Worm (Caenorhabditis elegans) whole organism, dauer: ENCODE measurements around the gene ZC376.8.
"Not testable (repeated sequence)": the region's sequence is repeated elsewhere in the genome, so short reads cannot be mapped to it uniquely, and the experiment has no call there.

Experiments
- unc-62 ChIP-seq: sonication (generic microtip); optimal IDR thresholded peaks from 2 replicates; lab custom pipeline; 2017; ENCODE audit warnings: missing biosample characterization, missing genetic modification reagents, missing genetic modification characterization

The ZC376.8 gene

ce11 chrV:14179947-14180346, at the start of gene ZC376.8:
Gene ZC376.8, plus strand, starts transcription at chrV:14180247.
- TF ChIP-seq unc-62 (GFP tag; lab: Kevin White, UChicago) = no peak

DNA sequence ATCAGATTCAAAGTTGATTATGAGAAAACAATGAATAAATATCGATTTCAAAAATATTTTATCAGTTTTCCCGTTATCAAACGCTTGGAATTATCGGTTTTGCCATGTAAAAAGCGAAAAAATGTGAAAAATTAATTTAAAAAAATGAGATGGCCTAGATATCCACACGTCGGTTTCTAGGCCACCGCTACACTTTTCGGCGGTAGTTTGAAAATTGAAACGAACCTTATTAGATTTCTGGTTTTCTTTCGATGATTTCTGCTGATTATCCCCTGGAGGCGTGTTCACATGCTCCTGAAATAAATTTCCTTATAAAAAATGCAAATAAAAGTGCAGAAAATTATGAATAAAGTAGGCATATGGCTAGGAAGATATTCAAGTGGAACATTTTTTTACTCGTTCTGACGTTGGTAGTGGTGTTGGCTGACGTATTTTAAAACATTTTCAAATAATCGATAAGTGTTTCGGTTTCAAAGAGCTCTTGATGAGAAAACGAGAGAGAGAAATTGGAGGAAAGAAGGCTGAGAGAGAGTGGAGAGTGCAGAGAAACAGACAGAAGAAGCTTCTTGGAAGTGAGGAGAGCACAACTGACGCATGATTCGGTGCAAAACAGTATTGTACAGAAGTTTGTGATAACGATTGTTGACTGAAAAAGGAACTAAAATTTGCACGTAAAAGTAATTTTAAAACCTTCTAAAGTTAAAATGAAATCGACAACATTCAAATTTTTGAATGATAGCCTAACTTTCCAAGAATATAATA, 46.9 kb upstream of the ZC376.8 start:
- no peak for TF ChIP-seq unc-62 (GFP tag; lab: Kevin White, UChicago)

DNA sequence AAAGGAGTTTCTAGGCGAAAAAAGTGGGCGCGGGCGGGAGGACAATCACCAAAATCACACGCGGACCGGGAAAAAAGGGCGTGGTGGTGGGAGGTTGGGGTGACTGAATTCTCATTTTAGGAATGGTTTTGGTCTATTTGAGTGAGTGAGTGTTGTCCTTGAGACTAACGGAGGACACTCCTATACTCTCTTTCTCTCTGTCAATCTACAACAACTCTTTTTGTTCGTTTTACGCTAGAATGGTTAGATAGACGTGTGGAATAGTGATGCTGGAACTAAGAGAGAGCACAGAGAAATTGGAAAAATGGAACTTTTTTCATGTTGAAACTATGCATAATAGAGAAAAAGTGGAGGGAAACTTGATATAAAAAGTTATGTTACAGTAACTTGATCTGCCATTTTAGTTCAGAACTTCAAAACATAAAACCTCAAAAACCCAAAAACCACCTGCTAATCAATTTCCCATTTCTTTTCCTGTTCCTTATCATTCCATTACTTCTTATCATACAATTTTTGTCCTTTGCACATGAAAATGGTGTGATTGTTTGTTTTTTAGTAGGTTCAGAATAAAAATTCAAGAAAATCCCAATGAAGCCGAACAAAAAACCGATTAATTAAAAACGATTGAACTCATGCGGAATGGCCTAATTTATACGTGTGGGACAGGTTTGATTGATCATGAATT, 45.1 kb upstream of the ZC376.8 start:
- TF ChIP-seq unc-62 (GFP tag; lab: Kevin White, UChicago) = no peak

ce11 chrV:14136152-14136551, 43.9 kb upstream of the ZC376.8 start:
- TF ChIP-seq unc-62 (GFP tag; lab: Kevin White, UChicago) = no peak

ce11 chrV:14137766-14138165, 42.3 kb upstream of the ZC376.8 start, which contains the start of gene AH10.4:
Gene AH10.4, minus strand, starts transcription at chrV:14137866.
- not testable (repeated sequence) for TF ChIP-seq unc-62 (GFP tag; lab: Kevin White, UChicago)

DNA sequence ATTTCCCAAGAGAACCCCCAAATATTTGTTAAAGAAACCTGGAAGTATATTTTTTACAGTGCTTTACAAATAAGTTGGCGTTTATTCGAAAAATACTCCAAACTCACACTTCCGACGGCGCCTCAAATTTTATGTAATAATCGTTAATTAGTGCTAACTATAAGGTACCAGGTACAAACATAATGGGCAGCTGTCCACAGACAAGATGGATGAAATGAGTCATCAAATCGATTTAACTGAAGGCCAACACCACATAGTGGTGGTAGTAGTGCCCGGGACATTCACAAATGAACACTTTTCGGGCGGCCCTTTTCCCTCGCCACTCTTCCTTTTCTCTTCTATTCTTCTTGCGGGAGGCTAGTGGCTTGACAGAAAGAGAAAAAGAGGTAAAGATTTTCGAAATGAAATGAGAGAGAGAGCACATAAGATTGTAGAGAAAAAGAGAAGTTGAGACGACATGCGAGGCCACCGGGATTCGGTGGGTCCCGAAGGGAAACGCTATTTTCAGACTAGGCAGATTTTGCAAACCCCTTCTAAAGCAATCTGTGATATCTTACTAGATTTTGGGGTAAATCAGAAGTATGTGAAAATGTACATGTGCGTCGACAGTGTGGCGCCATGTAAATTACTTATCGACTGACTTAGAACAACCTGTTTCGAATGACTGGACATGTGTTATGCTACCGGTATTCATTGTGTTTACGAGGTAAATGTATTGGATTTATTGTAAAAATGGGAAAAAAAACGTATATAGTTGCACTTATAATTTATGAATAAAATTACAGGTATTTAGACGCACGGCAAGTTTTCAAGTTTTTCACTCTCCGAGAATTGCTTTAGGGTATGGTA, 40.6 kb upstream of the ZC376.8 start:
- no peak for TF ChIP-seq unc-62 (GFP tag; lab: Kevin White, UChicago)

ce11 chrV:14140733-14141132, 39.3 kb upstream of the ZC376.8 start:
- no peak for TF ChIP-seq unc-62 (GFP tag; lab: Kevin White, UChicago)

- TF ChIP-seq unc-62 (GFP tag; lab: Kevin White, UChicago) = no peak
These were observed 38.2 kb upstream of the ZC376.8 start for ce11 chrV:14141846-14142245.

DNA sequence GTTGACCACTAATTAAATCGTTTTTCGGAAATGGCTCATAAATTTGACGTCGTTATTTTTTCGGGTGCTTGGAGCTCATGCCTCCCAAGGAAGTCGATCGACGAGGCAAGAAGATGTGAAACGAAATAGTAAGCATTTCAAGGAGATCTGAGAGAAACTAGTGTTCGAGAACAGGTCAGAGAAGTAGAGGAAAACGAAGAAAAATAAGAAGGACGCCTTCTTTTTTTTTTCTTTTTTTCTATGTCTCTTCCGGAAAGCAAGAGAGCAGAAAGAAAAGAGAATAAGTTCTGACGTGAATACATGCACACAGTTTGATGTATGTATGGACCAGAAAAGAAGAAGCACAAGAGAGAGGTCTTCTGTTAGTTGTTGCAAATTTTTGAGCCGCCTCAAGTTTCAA, 36.4 kb upstream of the ZC376.8 start:
- TF ChIP-seq unc-62 (GFP tag; lab: Kevin White, UChicago) = no peak

- no peak for TF ChIP-seq unc-62 (GFP tag; lab: Kevin White, UChicago)
These were observed 34.8 kb upstream of the ZC376.8 start, which contains the start of gene par-1 for ce11 chrV:14145267-14145666. Gene par-1, minus strand, starts transcription at chrV:14145367.

DNA sequence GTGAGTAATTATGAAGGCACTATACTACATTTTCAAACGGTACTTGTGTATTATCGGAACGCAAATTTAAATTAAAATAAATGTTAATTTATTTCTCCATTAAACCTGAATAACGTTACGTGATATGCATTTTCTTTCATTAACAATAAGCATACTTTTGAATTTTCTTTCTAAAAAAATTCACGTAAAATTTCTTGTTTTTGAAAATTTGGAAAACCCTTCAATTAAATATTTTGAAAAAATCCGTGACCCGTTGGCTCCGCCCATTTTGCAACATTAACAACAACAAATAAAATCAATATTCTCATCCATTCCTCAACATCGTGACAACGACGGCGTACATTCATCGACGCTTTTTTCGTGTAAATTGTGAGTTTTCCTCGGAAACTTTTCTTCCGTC, 33.8 kb upstream of the ZC376.8 start, which contains the start of gene acs-10:
Gene acs-10 (plus strand): TSS at position 301 of the 400 bp plus-strand sequence.
- no peak for TF ChIP-seq unc-62 (GFP tag; lab: Kevin White, UChicago)

- TF ChIP-seq unc-62 (GFP tag; lab: Kevin White, UChicago) = no peak
These were observed 32.9 kb upstream of the ZC376.8 start for ce11 chrV:14147114-14147513.

DNA sequence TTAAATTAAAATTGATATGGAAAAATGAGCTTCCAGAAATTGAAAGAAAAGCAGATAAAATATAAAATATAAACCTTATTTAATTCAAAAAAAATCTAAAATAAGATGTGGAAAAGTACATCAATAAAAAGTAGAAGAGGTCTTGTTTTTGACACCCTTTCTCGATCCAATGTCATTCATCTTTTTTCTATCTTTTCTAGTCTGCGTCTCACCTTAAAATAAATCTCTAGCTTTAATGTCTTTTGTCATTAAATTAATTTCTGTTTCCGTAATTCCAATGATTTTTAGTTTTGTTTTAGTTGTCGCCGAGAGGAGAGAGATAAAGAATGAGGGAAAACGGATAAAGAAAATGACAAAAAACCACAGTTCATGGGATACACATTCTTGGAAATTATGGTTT, 30.9 kb upstream of the ZC376.8 start:
- no peak for TF ChIP-seq unc-62 (GFP tag; lab: Kevin White, UChicago)

DNA sequence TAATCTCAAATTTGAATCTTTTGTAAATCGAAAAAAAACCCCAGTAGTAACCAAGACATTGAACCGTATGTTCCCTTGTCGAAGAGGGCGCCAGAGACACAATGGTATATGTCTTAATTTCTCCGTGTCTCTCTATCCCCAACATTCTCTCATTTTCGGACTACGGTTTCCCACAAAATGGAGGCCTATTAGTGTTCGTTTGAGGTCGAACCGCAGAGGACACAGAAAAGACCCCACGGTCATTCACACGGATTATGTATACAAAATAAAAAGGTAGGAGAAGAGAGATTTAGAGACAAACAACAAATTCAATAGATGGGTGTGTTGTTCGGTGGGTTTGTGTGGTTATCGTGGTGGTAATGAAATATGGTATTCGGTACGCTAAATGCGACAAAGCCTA, 29.1 kb upstream of the ZC376.8 start:
- TF ChIP-seq unc-62 (GFP tag; lab: Kevin White, UChicago) = no peak

- TF ChIP-seq unc-62 (GFP tag; lab: Kevin White, UChicago) = no peak
These were observed 26.4 kb upstream of the ZC376.8 start for ce11 chrV:14153615-14154014.

DNA sequence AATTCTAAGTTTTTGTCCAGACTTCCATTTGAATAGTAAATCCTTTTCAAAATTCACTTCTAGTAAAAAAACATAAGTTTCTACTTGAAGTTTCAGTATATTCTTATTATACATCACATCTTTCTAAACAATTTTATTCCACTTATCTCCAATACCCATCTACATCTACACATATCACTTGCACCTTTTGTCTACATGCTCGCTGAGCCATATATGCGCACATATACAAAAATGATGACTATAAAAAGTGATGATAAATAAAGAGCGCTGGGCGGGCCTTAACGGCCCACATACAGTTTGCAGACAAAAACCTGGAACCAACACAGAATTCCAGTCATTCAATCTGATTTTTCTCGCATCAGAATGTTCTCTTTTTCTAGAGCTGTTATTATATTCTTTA, 23.6 kb upstream of the ZC376.8 start, which contains the start of gene AH10.2:
Gene AH10.2 (plus strand): TSS at position 301 of the 400 bp plus-strand sequence.
- TF ChIP-seq unc-62 (GFP tag; lab: Kevin White, UChicago) = no peak
